Fruit fly (Drosophila melanogaster) whole organism, embryonic: ENCODE results near the gene CG31038.

Source experiments
- Asciz ChIP-seq: fragments of 200-800 bp; sonication (Bioruptor generic); optimal IDR thresholded peaks from 2 replicates; lab custom pipeline; 2017; ENCODE audit warnings: missing biosample characterization, mild to moderate bottlenecking, missing genetic modification characterization, missing genetic modification reagents
- CG1024 ChIP-seq: fragments of 200-800 bp; sonication (Bioruptor generic); IDR thresholded peaks from 2 replicates; pipeline ENCODE4 v1.3.6; 2022; ENCODE audit warnings: missing biosample characterization, missing genetic modification characterization
- CG10274 ChIP-seq: fragments of 200-800 bp; sonication (Bioruptor generic); optimal IDR thresholded peaks from 3 replicates; lab custom pipeline; 2017; ENCODE audit warnings: missing biosample characterization, mild to moderate bottlenecking, missing genetic modification characterization
- CG10565 ChIP-seq: fragments of 200-800 bp; sonication (Bioruptor generic); optimal IDR thresholded peaks from 3 replicates; lab custom pipeline; 2016; ENCODE audit warnings: missing biosample characterization, mild to moderate bottlenecking, missing genetic modification characterization
- CG10979 ChIP-seq: fragments of 200-800 bp; sonication (Bioruptor generic); optimal IDR thresholded peaks from 2 replicates; lab custom pipeline; 2018; ENCODE audit warnings: missing biosample characterization, mild to moderate bottlenecking, missing genetic modification characterization, moderate library complexity
- CG11560 ChIP-seq: fragments of 200-800 bp; sonication (Bioruptor generic); IDR thresholded peaks from 3 replicates; pipeline ENCODE4 v1.3.6; 2022; ENCODE audit warnings: missing biosample characterization, missing genetic modification characterization
- CG12659 ChIP-seq: fragments of 200-800 bp; sonication (Bioruptor generic); optimal IDR thresholded peaks from 3 replicates; lab custom pipeline; 2017; ENCODE audit warnings: mild to moderate bottlenecking, missing biosample characterization, missing genetic modification reagents, missing genetic modification characterization
- CG13287 ChIP-seq: fragments of 200-800 bp; sonication (Bioruptor generic); IDR thresholded peaks from 2 replicates; pipeline ENCODE4 v1.3.6; 2022; ENCODE audit warnings: missing biosample characterization, missing genetic modification characterization; ENCODE audit not compliant: partially characterized antibody
- CG13775 ChIP-seq: fragments of 200-800 bp; sonication (Bioruptor generic); optimal IDR thresholded peaks from 3 replicates; lab custom pipeline; 2017; ENCODE audit warnings: missing biosample characterization, mild to moderate bottlenecking, missing genetic modification characterization
- CG14441 ChIP-seq: fragments of 200-800 bp; sonication (Bioruptor generic); IDR thresholded peaks from 2 replicates; pipeline ENCODE4 v1.3.6; 2022; ENCODE audit warnings: missing biosample characterization, missing genetic modification characterization
- CG15514 ChIP-seq: fragments of 200-800 bp; sonication (Bioruptor generic); optimal IDR thresholded peaks from 3 replicates; lab custom pipeline; 2017; ENCODE audit warnings: missing biosample characterization, missing genetic modification characterization, mild to moderate bottlenecking, moderate library complexity, missing genetic modification reagents
- CG18619 ChIP-seq: fragments of 200-800 bp; sonication (Bioruptor generic); optimal IDR thresholded peaks from 3 replicates; lab custom pipeline; 2017; ENCODE audit warnings: missing biosample characterization, mild to moderate bottlenecking, missing genetic modification characterization
- CG31441 ChIP-seq: fragments of 200-800 bp; sonication (Bioruptor generic); IDR thresholded peaks from 2 replicates; pipeline ENCODE4 v1.3.6; 2022; ENCODE audit warnings: missing biosample characterization, missing genetic modification characterization
- CG6254 ChIP-seq: fragments of 200-800 bp; sonication (Bioruptor generic); optimal IDR thresholded peaks from 3 replicates; lab custom pipeline; 2017; ENCODE audit warnings: mild to moderate bottlenecking, missing biosample characterization, missing genetic modification reagents, missing genetic modification characterization
- CG6683 ChIP-seq: fragments of 200-800 bp; sonication (Bioruptor generic); optimal IDR thresholded peaks from 2 replicates; lab custom pipeline; 2017; ENCODE audit warnings: missing biosample characterization, mild to moderate bottlenecking, missing genetic modification characterization, missing genetic modification reagents
- CG7372 ChIP-seq: fragments of 200-800 bp; sonication (Bioruptor generic); IDR thresholded peaks from 2 replicates; pipeline ENCODE4 v1.3.6; 2022; ENCODE audit warnings: missing biosample characterization, missing genetic modification characterization
- CTCF ChIP-seq: fragments of 200-800 bp; sonication (Bioruptor generic); optimal IDR thresholded peaks from 2 replicates; lab custom pipeline; 2017; ENCODE audit warnings: missing biosample characterization, mild to moderate bottlenecking, missing genetic modification characterization, moderate library complexity
- D ChIP-seq, 2 experiments: fragments of 200-800 bp in 1 of 2; fragments of >200 bp in 1 of 2; sonication (Bioruptor generic) in 1 of 2; optimal IDR thresholded peaks; 2 replicates in 1 of 2; 3 replicates in 1 of 2; lab custom pipeline; 2017; ENCODE audit warnings: mild to moderate bottlenecking in 1 of 2, missing biosample characterization in 1 of 2, missing genetic modification characterization in 1 of 2, missing genetic modification reagents in 1 of 2
- Dek ChIP-seq: fragments of 200-800 bp; sonication (Bioruptor generic); optimal IDR thresholded peaks from 3 replicates; lab custom pipeline; 2019; ENCODE audit warnings: missing biosample characterization, mild to moderate bottlenecking, missing genetic modification characterization, moderate library complexity
- Dip2 ChIP-seq: fragments of 200-800 bp; sonication (Bioruptor generic); IDR thresholded peaks from 2 replicates; pipeline ENCODE4 v1.3.6; 2022; ENCODE audit warnings: missing biosample characterization, missing genetic modification characterization
- Dll ChIP-seq: fragments of 200-800 bp; sonication (Bioruptor generic); IDR thresholded peaks from 4 replicates; pipeline ENCODE4 v1.3.6; 2022; ENCODE audit warnings: missing biosample characterization, missing genetic modification characterization; ENCODE audit not compliant: partially characterized antibody
- E2f2 ChIP-seq: fragments of 200-800 bp; sonication (Bioruptor generic); IDR thresholded peaks from 2 replicates; pipeline ENCODE4 v1.3.6; 2022; ENCODE audit warnings: missing biosample characterization, missing genetic modification characterization
- Ets65A ChIP-seq: fragments of 200-800 bp; sonication (Bioruptor generic); peaks from one replicate; lab custom pipeline; 2016; ENCODE audit warnings: missing biosample characterization, missing genetic modification characterization
- Gsc ChIP-seq: fragments of 200-800 bp; sonication (Bioruptor generic); IDR thresholded peaks from 2 replicates; pipeline ENCODE4 v1.3.6; 2022; ENCODE audit warnings: missing biosample characterization, missing genetic modification characterization
- HLH3B ChIP-seq: fragments of 200-800 bp; sonication (Bioruptor generic); IDR thresholded peaks from 2 replicates; pipeline ENCODE4 v1.3.6; 2022; ENCODE audit warnings: missing biosample characterization, missing genetic modification characterization
- HLH54F ChIP-seq: fragments of 200-800 bp; sonication (Bioruptor generic); optimal IDR thresholded peaks from 3 replicates; lab custom pipeline; 2016; ENCODE audit warnings: missing biosample characterization, missing genetic modification characterization
- MESR4 ChIP-seq: fragments of 200-800 bp; sonication (Bioruptor generic); optimal IDR thresholded peaks from 2 replicates; lab custom pipeline; 2018; ENCODE audit warnings: missing biosample characterization, mild to moderate bottlenecking, missing genetic modification characterization, moderate library complexity
- MTF-1 ChIP-seq: fragments of 200-800 bp; sonication (Bioruptor generic); optimal IDR thresholded peaks from 2 replicates; lab custom pipeline; 2018; ENCODE audit warnings: missing biosample characterization, mild to moderate bottlenecking, missing genetic modification characterization, borderline replicate concordance
- Oaz ChIP-seq: fragments of 200-800 bp; sonication (Bioruptor generic); IDR thresholded peaks from 2 replicates; pipeline ENCODE4 v1.3.6; 2022; ENCODE audit warnings: missing biosample characterization, missing genetic modification characterization
- Optix ChIP-seq: fragments of 200-800 bp; sonication (Bioruptor generic); IDR thresholded peaks from 3 replicates; pipeline ENCODE4 v1.3.6; 2022; ENCODE audit warnings: missing biosample characterization, missing genetic modification characterization
- Pdp1 ChIP-seq, 2 experiments: fragments of 200-800 bp; sonication (Bioruptor generic); optimal IDR thresholded peaks; 3 replicates each; lab custom pipeline; 2016; ENCODE audit warnings: missing biosample characterization in 2 of 2, missing genetic modification characterization in 2 of 2, mild to moderate bottlenecking in 1 of 2, moderate library complexity in 1 of 2
- Sry-δ ChIP-seq: fragments of 200-800 bp; sonication (Bioruptor generic); optimal IDR thresholded peaks from 2 replicates; lab custom pipeline; 2016; ENCODE audit warnings: missing biosample characterization, missing genetic modification characterization
- Trl ChIP-seq, 3 experiments: fragments of >200 bp in 2 of 3; fragments of 200-800 bp in 1 of 3; sonication (Bioruptor generic) in 1 of 3; optimal IDR thresholded peaks; 2 replicates in 1 of 3; 3 replicates in 2 of 3; lab custom pipeline; 2016 to 2017; ENCODE audit warnings: missing biosample characterization in 1 of 3, missing genetic modification characterization in 1 of 3
- aop ChIP-seq: fragments of 200-800 bp; sonication (Bioruptor generic); IDR thresholded peaks from 2 replicates; pipeline ENCODE4 v1.3.6; 2022; ENCODE audit warnings: missing biosample characterization, missing genetic modification characterization
- chm ChIP-seq: fragments of 200-800 bp; sonication (Bioruptor generic); IDR thresholded peaks from 2 replicates; pipeline ENCODE4 v1.3.6; 2022; ENCODE audit warnings: missing biosample characterization, missing genetic modification characterization
- crp ChIP-seq, 2 experiments: fragments of 200-800 bp; sonication (Bioruptor generic); optimal IDR thresholded peaks; 2 replicates in 1 of 2; 3 replicates in 1 of 2; lab custom pipeline; 2017; ENCODE audit warnings: missing biosample characterization in 2 of 2, missing genetic modification characterization in 2 of 2, mild to moderate bottlenecking in 1 of 2, moderate library complexity in 1 of 2
- emc ChIP-seq: fragments of 200-800 bp; sonication (Bioruptor generic); optimal IDR thresholded peaks from 2 replicates; lab custom pipeline; 2016; ENCODE audit warnings: missing biosample characterization, missing genetic modification characterization
- ems ChIP-seq: fragments of 200-800 bp; sonication (Bioruptor generic); optimal IDR thresholded peaks from 3 replicates; lab custom pipeline; 2016; ENCODE audit warnings: missing biosample characterization, missing genetic modification characterization
- esg ChIP-seq: fragments of 200-800 bp; sonication (Bioruptor generic); conservative IDR thresholded peaks from 2 replicates; pipeline ENCODE4 v1.3.6; 2022; ENCODE audit warnings: missing biosample characterization, missing genetic modification characterization
- gce ChIP-seq: fragments of 200-800 bp; sonication (Bioruptor generic); IDR thresholded peaks from 3 replicates; pipeline ENCODE4 v1.3.6; 2022; ENCODE audit warnings: missing biosample characterization, missing genetic modification characterization
- gem ChIP-seq: fragments of 200-800 bp; sonication (Bioruptor generic); optimal IDR thresholded peaks from 2 replicates; lab custom pipeline; 2019; ENCODE audit warnings: missing biosample characterization, mild to moderate bottlenecking, missing genetic modification characterization, moderate library complexity
- jing ChIP-seq: fragments of 200-800 bp; sonication (Bioruptor generic); optimal IDR thresholded peaks from 2 replicates; lab custom pipeline; 2018; ENCODE audit warnings: missing biosample characterization, mild to moderate bottlenecking, missing genetic modification characterization
- ken ChIP-seq: fragments of 200-800 bp; sonication (Bioruptor generic); IDR thresholded peaks from 3 replicates; pipeline ENCODE4 v1.3.6; 2022; ENCODE audit warnings: missing biosample characterization, missing genetic modification characterization
- pita ChIP-seq: fragments of 200-800 bp; sonication (Bioruptor generic); optimal IDR thresholded peaks from 2 replicates; lab custom pipeline; 2017; ENCODE audit warnings: missing biosample characterization, mild to moderate bottlenecking, missing genetic modification characterization
- pzg ChIP-seq: fragments of 200-800 bp; sonication (Bioruptor generic); optimal IDR thresholded peaks from 3 replicates; lab custom pipeline; 2018; ENCODE audit warnings: missing biosample characterization, mild to moderate bottlenecking, missing genetic modification characterization, moderate library complexity
- slbo ChIP-seq: fragments of 200-800 bp; sonication (Bioruptor generic); IDR thresholded peaks from 2 replicates; pipeline ENCODE4 v1.3.6; 2022; ENCODE audit warnings: missing biosample characterization, missing genetic modification characterization
- so ChIP-seq: fragments of 200-800 bp; sonication (Bioruptor generic); IDR thresholded peaks from 3 replicates; pipeline ENCODE4 v1.3.6; 2022; ENCODE audit warnings: missing biosample characterization, missing genetic modification characterization
- tio ChIP-seq: fragments of 200-800 bp; sonication (Bioruptor generic); optimal IDR thresholded peaks from 2 replicates; lab custom pipeline; 2017; ENCODE audit warnings: missing biosample characterization, missing genetic modification characterization, inconsistent platforms
- unpg ChIP-seq: fragments of 200-800 bp; sonication (Bioruptor generic); optimal IDR thresholded peaks from 3 replicates; lab custom pipeline; 2018; ENCODE audit warnings: missing biosample characterization, mild to moderate bottlenecking, missing genetic modification characterization, moderate library complexity
- yki ChIP-seq: fragments of >200 bp; optimal IDR thresholded peaks from 3 replicates; lab custom pipeline; 2018

The CG31038 gene

dm6 chr3R:29903775-29904356, 27.0 kb downstream of the CG31038 start, which contains the start of gene CG15517 (continued):
- TF ChIP-seq Dek (tag; lab: Kevin White, UChicago) = peak; percentile 62
- no peak for TF ChIP-seq Dll (GFP tag; lab: Robert Waterston, UW)
- TF ChIP-seq CG13287 (GFP tag; lab: Robert Waterston, UW) = peak; percentile 8; the same call in 1 of the 2 replicates
- TF ChIP-seq slbo = peak; percentile 55
- peak; percentile 53 for TF ChIP-seq Ets65A (GFP tag; lab: Kevin White, UChicago)
- no peak for TF ChIP-seq jing (GFP tag; lab: Kevin White, UChicago)
- TF ChIP-seq CG14441 = no peak
- no peak for TF ChIP-seq D (optimal IDR thresholded peaks at IDR 0.05; lab: Kevin White, UChicago)
- TF ChIP-seq D (GFP tag; optimal IDR thresholded peaks at IDR 0.05; lab: Kevin White, UChicago) = no peak
- TF ChIP-seq ems (GFP tag; lab: Kevin White, UChicago) = no peak
- TF ChIP-seq MTF-1 (GFP tag; lab: Kevin White, UChicago) = no peak
- no peak for TF ChIP-seq gce (GFP tag; lab: Robert Waterston, UW)
- TF ChIP-seq ken (GFP tag; lab: Robert Waterston, UW) = no peak
- TF ChIP-seq HLH3B (GFP tag; lab: Robert Waterston, UW) = no peak
- no peak for TF ChIP-seq so (GFP tag; lab: Robert Waterston, UW)
- TF ChIP-seq Optix = no peak
- no peak for TF ChIP-seq CG11560 (tag; lab: Robert Waterston, UW)
- no peak for TF ChIP-seq CG10274
- no peak for TF ChIP-seq CG10979 (tag; lab: Kevin White, UChicago)
- TF ChIP-seq chm (GFP tag; lab: Robert Waterston, UW) = no peak
- no peak for TF ChIP-seq emc
- no peak for TF ChIP-seq Pdp1 (GFP tag; optimal IDR thresholded peaks at IDR 0.05; lab: Kevin White, UChicago)
- no peak for TF ChIP-seq Gsc (GFP tag; lab: Robert Waterston, UW)
- no peak for TF ChIP-seq CG10565
- TF ChIP-seq MESR4 (GFP tag; lab: Kevin White, UChicago) = no peak
- TF ChIP-seq CG6254 (GFP tag; lab: Kevin White, UChicago) = no peak
- no peak for TF ChIP-seq Oaz
- TF ChIP-seq aop = no peak
- TF ChIP-seq CG15514 (GFP tag; lab: Kevin White, UChicago) = no peak
- TF ChIP-seq pita (GFP tag; lab: Kevin White, UChicago) = peak; percentile 3
- TF ChIP-seq crp (GFP tag; optimal IDR thresholded peaks at IDR 0.05; lab: Kevin White, UChicago) = no peak
- TF ChIP-seq E2f2 (GFP tag; lab: Robert Waterston, UW) = 0 out of 2 replicates have a peak, but pooled peaks have one; percentile 18
- TF ChIP-seq CG18619 (GFP tag; lab: Kevin White, UChicago) = no peak
- peak; percentile 18; the same call in 1 of the 2 replicates for TF ChIP-seq Dip2 (GFP tag; lab: Robert Waterston, UW)
- peak; percentile 26 for TF ChIP-seq gem (tag; lab: Kevin White, UChicago)
- TF ChIP-seq Trl (optimal IDR thresholded peaks at IDR 0.05; lab: Kevin White, UChicago) = no peak
- no peak for TF ChIP-seq Trl (GFP tag; optimal IDR thresholded peaks at IDR 0.05; lab: Kevin White, UChicago)
- no peak for TF ChIP-seq yki (lab: Kevin White, UChicago)
- no peak for TF ChIP-seq CG1024 (GFP tag; lab: Robert Waterston, UW)
- no peak for TF ChIP-seq CG6683 (GFP tag; lab: Kevin White, UChicago)
- TF ChIP-seq CTCF (GFP tag; lab: Kevin White, UChicago) = peak; percentile 95
- TF ChIP-seq unpg (GFP tag; lab: Kevin White, UChicago) = peak; percentile 6
- TF ChIP-seq CG31441 (GFP tag; lab: Robert Waterston, UW) = no peak
- no peak for TF ChIP-seq pzg (GFP tag; lab: Kevin White, UChicago)
- TF ChIP-seq esg = no peak
- TF ChIP-seq CG12659 (GFP tag; lab: Kevin White, UChicago) = peak; percentile 17
- no peak for TF ChIP-seq Asciz (GFP tag; lab: Kevin White, UChicago)
- no peak for TF ChIP-seq Sry-δ
- no peak for TF ChIP-seq HLH54F (GFP tag; lab: Kevin White, UChicago)
- TF ChIP-seq CG13775 (GFP tag; lab: Kevin White, UChicago) = no peak
- no peak for TF ChIP-seq tio (GFP tag; lab: Kevin White, UChicago)
- peak; percentile 45; the same call in 1 of the 2 replicates for TF ChIP-seq CG7372 (GFP tag; lab: Robert Waterston, UW)
